Worm (Caenorhabditis elegans) whole organism, young adult: ENCODE results near the gene C27H6.9.
A peak's percentile ranks its signal among the peaks of the same experiment; 100 is the strongest.

Source experiments
- C17E4.6 ChIP-seq: fragments of 200-800 bp; sonication (Bioruptor generic); IDR thresholded peaks from 2 replicates; pipeline ENCODE4 v1.3.6; 2022; ENCODE audit warnings: missing genetic modification reagents, missing genetic modification characterization, missing compliant biosample characterization
- Y95B8A.8 ChIP-seq: fragments of 200-800 bp; sonication (Bioruptor generic); IDR thresholded peaks from 2 replicates; pipeline ENCODE4 v1.3.6; 2022; ENCODE audit warnings: missing genetic modification reagents, missing genetic modification characterization, missing compliant biosample characterization
- attf-3 ChIP-seq: fragments of 200-800 bp; sonication (Bioruptor generic); conservative IDR thresholded peaks from 2 replicates; pipeline ENCODE4 v1.3.6; 2022; ENCODE audit warnings: missing genetic modification reagents, missing genetic modification characterization, missing compliant biosample characterization
- cebp-1 ChIP-seq, 2 experiments: fragments of 200-800 bp in 1 of 2; sonication (Bioruptor generic) in 1 of 2; sonication (generic microtip) in 1 of 2; IDR thresholded peaks in 1 of 2; optimal IDR thresholded peaks in 1 of 2; 2 replicates each; pipeline versions ENCODE4 v1.3.6 to Lab custom; 2017 to 2022; ENCODE audit warnings: missing compliant biosample characterization in 2 of 2, missing genetic modification characterization in 2 of 2, mild to moderate bottlenecking in 1 of 2, missing genetic modification reagents in 1 of 2, moderate library complexity in 1 of 2
- ceh-100 ChIP-seq: fragments of 200-800 bp; sonication (Bioruptor generic); IDR thresholded peaks from 2 replicates; pipeline ENCODE4 v1.3.6; 2022; ENCODE audit warnings: missing genetic modification reagents, missing genetic modification characterization, missing compliant biosample characterization
- dox-1 ChIP-seq: fragments of 200-800 bp; sonication (Bioruptor generic); IDR thresholded peaks from 2 replicates; pipeline ENCODE4 v1.3.6; 2022; ENCODE audit warnings: missing genetic modification reagents, missing genetic modification characterization, missing compliant biosample characterization
- dpl-1 ChIP-seq: fragments of 150-350 bp; optimal IDR thresholded peaks from 2 replicates; lab custom pipeline; 2014; ENCODE audit warnings: missing biosample characterization, missing genetic modification reagents, missing genetic modification characterization
- egrh-3 ChIP-seq: fragments of 200-800 bp; sonication (Bioruptor generic); IDR thresholded peaks from 2 replicates; pipeline ENCODE4 v1.3.6; 2022; ENCODE audit warnings: missing genetic modification reagents, missing genetic modification characterization, missing compliant biosample characterization
- him-1 ChIP-seq: sonication (generic microtip); optimal IDR thresholded peaks from 2 replicates; lab custom pipeline; 2016; ENCODE audit warnings: missing genotype, missing genetic modification reagents, missing genetic modification characterization, missing compliant biosample characterization
- madf-8 ChIP-seq: fragments of 200-800 bp; sonication (Bioruptor generic); conservative IDR thresholded peaks from 2 replicates; pipeline ENCODE4 v1.3.6; 2022; ENCODE audit warnings: missing genetic modification reagents, missing genetic modification characterization, missing compliant biosample characterization
- nfya-2 ChIP-seq: fragments of 200-800 bp; sonication (Bioruptor generic); IDR thresholded peaks from 2 replicates; pipeline ENCODE4 v1.3.6; 2022; ENCODE audit warnings: missing genetic modification reagents, missing genetic modification characterization, missing compliant biosample characterization
- nhr-90 ChIP-seq: sonication (generic microtip); optimal IDR thresholded peaks from 2 replicates; lab custom pipeline; 2016; ENCODE audit warnings: missing genotype, mild to moderate bottlenecking, missing genetic modification characterization, missing compliant biosample characterization
- snpc-1.1 ChIP-seq: sonication (generic microtip); optimal IDR thresholded peaks from 2 replicates; lab custom pipeline; 2017; ENCODE audit warnings: missing genetic modification characterization, mild to moderate bottlenecking, missing compliant biosample characterization, antibody characterized with exemption, moderate library complexity, missing genotype, missing genetic modification reagents; ENCODE audit not compliant: insufficient read depth
- snpc-1.3 ChIP-seq: sonication (generic microtip); optimal IDR thresholded peaks from 2 replicates; lab custom pipeline; 2017; ENCODE audit warnings: missing genetic modification characterization, mild to moderate bottlenecking, missing compliant biosample characterization, antibody characterized with exemption, moderate library complexity, missing genotype, missing genetic modification reagents; ENCODE audit not compliant: insufficient read depth
- tbp1 ChIP-seq: fragments of 200-800 bp; sonication (Bioruptor generic); optimal IDR thresholded peaks from 2 replicates; lab custom pipeline; 2018; ENCODE audit warnings: mild to moderate bottlenecking, missing genetic modification characterization, missing compliant biosample characterization

Gene C27H6.9

DNA sequence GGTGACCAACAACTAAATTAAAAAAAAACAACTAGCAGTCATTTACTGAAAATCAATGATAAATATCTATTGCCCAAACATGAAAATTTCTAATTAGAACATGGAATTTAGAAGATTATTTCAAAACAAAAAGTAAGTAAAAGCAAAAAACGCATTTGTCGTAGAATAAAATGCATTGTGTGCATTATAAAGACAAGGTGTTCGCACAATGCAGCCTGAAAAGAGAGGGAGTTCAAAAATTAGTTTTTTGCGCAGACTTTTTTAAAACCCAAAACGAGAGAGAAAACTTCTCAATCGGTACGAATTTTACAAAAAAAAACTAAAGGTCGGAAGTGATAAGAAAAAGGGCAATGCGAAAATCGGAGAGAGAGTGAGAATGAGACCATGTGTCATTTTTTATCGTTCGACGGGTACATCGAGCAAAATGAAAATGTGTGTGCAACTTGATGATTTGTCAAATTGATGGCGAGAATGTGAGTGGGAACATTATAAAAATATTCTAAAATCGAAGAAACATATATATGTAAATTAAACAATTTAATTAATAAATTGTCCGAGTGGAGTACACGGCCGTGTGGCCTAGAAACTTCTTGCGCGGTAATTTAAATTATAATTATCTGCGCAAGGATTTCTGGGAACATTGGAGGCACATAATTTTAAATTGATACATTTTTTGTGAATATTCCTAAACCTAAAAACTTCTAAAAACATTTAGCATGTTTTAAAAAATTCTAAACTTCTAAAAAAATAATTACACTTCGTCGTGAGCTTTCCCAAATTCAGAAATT, 48.9 kb downstream of the C27H6.9 start (continued):
- TF ChIP-seq nfya-2 (GFP tag; lab: Robert Waterston, UW) (no peak), Y95B8A.8 (GFP tag; lab: Robert Waterston, UW) (no peak), snpc-1.1 (no peak), him-1 (tag; lab: Kevin White, UChicago) (no peak), C17E4.6 (GFP tag; lab: Robert Waterston, UW) (no peak), dox-1 (GFP tag; lab: Robert Waterston, UW) (peak; percentile 50), cebp-1 (GFP tag; IDR thresholded peaks at IDR 0.05; lab: Robert Waterston, UW) (no peak), cebp-1 (tag; optimal IDR thresholded peaks at IDR 0.05; lab: Kevin White, UChicago) (peak; percentile 9), nhr-90 (tag; lab: Kevin White, UChicago) (no peak), snpc-1.3 (no peak), tbp1 (no peak), attf-3 (GFP tag; lab: Robert Waterston, UW) (no peak), madf-8 (0 out of 2 replicates have a peak, but pooled peaks have one; percentile 10), egrh-3 (no peak), ceh-100 (GFP tag; lab: Robert Waterston, UW) (no peak), dpl-1 (GFP tag; lab: Kevin White, UChicago) (peak; percentile 11)
